Fruit fly (Drosophila melanogaster) whole organism, embryonic: ENCODE data around the gene CG42727.

Source experiments
- BtbVII ChIP-seq: fragments of 200-800 bp; sonication (Bioruptor generic); optimal IDR thresholded peaks from 3 replicates; lab custom pipeline; 2017; ENCODE audit warnings: missing biosample characterization, mild to moderate bottlenecking, missing genetic modification characterization
- CG10147 ChIP-seq: fragments of 200-800 bp; sonication (Bioruptor generic); optimal IDR thresholded peaks from 2 replicates; lab custom pipeline; 2019; ENCODE audit warnings: missing biosample characterization, mild to moderate bottlenecking, missing genetic modification characterization, moderate library complexity
- CG12071 ChIP-seq: fragments of 200-800 bp; sonication (Bioruptor generic); optimal IDR thresholded peaks from 3 replicates; lab custom pipeline; 2018; ENCODE audit warnings: missing biosample characterization, mild to moderate bottlenecking, missing genetic modification characterization
- CG12104 ChIP-seq: fragments of 200-800 bp; sonication (Bioruptor generic); optimal IDR thresholded peaks from 3 replicates; lab custom pipeline; 2016; ENCODE audit warnings: missing biosample characterization, missing genetic modification characterization
- CG13424 ChIP-seq: fragments of 200-800 bp; sonication (Bioruptor generic); optimal IDR thresholded peaks from 2 replicates; lab custom pipeline; 2019; ENCODE audit warnings: missing biosample characterization, mild to moderate bottlenecking, missing genetic modification characterization, moderate library complexity
- CG15514 ChIP-seq: fragments of 200-800 bp; sonication (Bioruptor generic); optimal IDR thresholded peaks from 3 replicates; lab custom pipeline; 2017; ENCODE audit warnings: missing biosample characterization, missing genetic modification characterization, mild to moderate bottlenecking, moderate library complexity, missing genetic modification reagents
- CG1647 ChIP-seq: fragments of 200-800 bp; sonication (Bioruptor generic); optimal IDR thresholded peaks from 3 replicates; lab custom pipeline; 2016; ENCODE audit warnings: missing biosample characterization, missing genetic modification characterization
- CG30020 ChIP-seq: fragments of 200-800 bp; optimal IDR thresholded peaks from 2 replicates; lab custom pipeline; 2019; ENCODE audit warnings: missing biosample characterization, mild to moderate bottlenecking, missing genetic modification characterization, moderate library complexity
- CG4820 ChIP-seq: fragments of 200-800 bp; sonication (Bioruptor generic); optimal IDR thresholded peaks from 3 replicates; lab custom pipeline; 2016; ENCODE audit warnings: missing biosample characterization, missing genetic modification characterization
- CG6654 ChIP-seq: fragments of 200-800 bp; sonication (Bioruptor generic); optimal IDR thresholded peaks from 2 replicates; lab custom pipeline; 2017; ENCODE audit warnings: missing biosample characterization, mild to moderate bottlenecking, missing genetic modification characterization
- CG6813 ChIP-seq: fragments of 200-800 bp; sonication (Bioruptor generic); optimal IDR thresholded peaks from 2 replicates; lab custom pipeline; 2017; ENCODE audit warnings: missing biosample characterization, missing genetic modification characterization, mild to moderate bottlenecking, moderate library complexity, missing genetic modification reagents
- CG7786 ChIP-seq: fragments of 200-800 bp; sonication (Bioruptor generic); optimal IDR thresholded peaks from 2 replicates; lab custom pipeline; 2016; ENCODE audit warnings: missing biosample characterization, missing genetic modification characterization
- CG8089 ChIP-seq: fragments of 200-800 bp; sonication (Bioruptor generic); optimal IDR thresholded peaks from 3 replicates; lab custom pipeline; 2016; ENCODE audit warnings: missing biosample characterization, missing genetic modification characterization
- CG8924 ChIP-seq: fragments of 200-800 bp; optimal IDR thresholded peaks from 3 replicates; lab custom pipeline; 2019; ENCODE audit warnings: missing biosample characterization, mild to moderate bottlenecking, missing genetic modification characterization, moderate library complexity
- D19B ChIP-seq: fragments of 200-800 bp; sonication (Bioruptor generic); optimal IDR thresholded peaks from 2 replicates; lab custom pipeline; 2017; ENCODE audit warnings: missing biosample characterization, mild to moderate bottlenecking, missing genetic modification characterization
- Dip2 ChIP-seq: fragments of 200-800 bp; sonication (Bioruptor generic); IDR thresholded peaks from 2 replicates; pipeline ENCODE4 v1.3.6; 2022; ENCODE audit warnings: missing biosample characterization, missing genetic modification characterization
- E2f1 ChIP-seq: fragments of 200-800 bp; sonication (Bioruptor generic); IDR thresholded peaks from 2 replicates; pipeline ENCODE4 v1.3.6; 2022; ENCODE audit warnings: missing biosample characterization, missing genetic modification characterization
- HHEX ChIP-seq: fragments of 200-800 bp; sonication (Bioruptor generic); optimal IDR thresholded peaks from 3 replicates; lab custom pipeline; 2017; ENCODE audit warnings: missing biosample characterization, mild to moderate bottlenecking, missing genetic modification characterization, missing genetic modification reagents
- Kr ChIP-seq: fragments of 200-800 bp; sonication (Bioruptor generic); optimal IDR thresholded peaks from 2 replicates; lab custom pipeline; 2017; ENCODE audit warnings: missing biosample characterization, mild to moderate bottlenecking, missing genetic modification characterization
- Lhr ChIP-seq: fragments of 200-800 bp; sonication (Bioruptor generic); optimal IDR thresholded peaks from 3 replicates; lab custom pipeline; 2017; ENCODE audit warnings: mild to moderate bottlenecking, missing biosample characterization, missing genetic modification reagents, missing genetic modification characterization
- MBD-R2 ChIP-seq: fragments of 200-800 bp; sonication (Bioruptor generic); IDR thresholded peaks from 2 replicates; pipeline ENCODE4 v1.3.6; 2022; ENCODE audit warnings: missing biosample characterization, missing genetic modification characterization
- Optix ChIP-seq: fragments of 200-800 bp; sonication (Bioruptor generic); IDR thresholded peaks from 3 replicates; pipeline ENCODE4 v1.3.6; 2022; ENCODE audit warnings: missing biosample characterization, missing genetic modification characterization
- Pdp1 ChIP-seq, 2 experiments: fragments of 200-800 bp; sonication (Bioruptor generic); optimal IDR thresholded peaks; 3 replicates each; lab custom pipeline; 2016; ENCODE audit warnings: missing biosample characterization in 2 of 2, missing genetic modification characterization in 2 of 2, mild to moderate bottlenecking in 1 of 2, moderate library complexity in 1 of 2
- Rx ChIP-seq: fragments of 200-800 bp; sonication (Bioruptor generic); IDR thresholded peaks from 2 replicates; pipeline ENCODE4 v1.3.6; 2022; ENCODE audit warnings: missing biosample characterization, missing genetic modification characterization
- Xrp1 ChIP-seq: fragments of 200-800 bp; sonication (Bioruptor generic); IDR thresholded peaks from 2 replicates; pipeline ENCODE4 v1.3.6; 2022; ENCODE audit warnings: missing biosample characterization, missing genetic modification characterization
- aop ChIP-seq: fragments of 200-800 bp; sonication (Bioruptor generic); IDR thresholded peaks from 2 replicates; pipeline ENCODE4 v1.3.6; 2022; ENCODE audit warnings: missing biosample characterization, missing genetic modification characterization
- ash1 ChIP-seq: fragments of 200-800 bp; sonication (Bioruptor generic); optimal IDR thresholded peaks from 2 replicates; lab custom pipeline; 2018; ENCODE audit warnings: missing biosample characterization, mild to moderate bottlenecking, missing genetic modification characterization
- ci ChIP-seq: fragments of 200-800 bp; sonication (Bioruptor generic); IDR thresholded peaks from 3 replicates; pipeline ENCODE4 v1.3.6; 2022; ENCODE audit warnings: missing biosample characterization, missing genetic modification characterization
- corto ChIP-seq: fragments of 200-800 bp; sonication (Bioruptor generic); optimal IDR thresholded peaks from 2 replicates; lab custom pipeline; 2016; ENCODE audit warnings: missing biosample characterization, mild to moderate bottlenecking, missing genetic modification characterization, moderate library complexity
- croc ChIP-seq: fragments of 200-800 bp; sonication (Bioruptor generic); conservative IDR thresholded peaks from 3 replicates; pipeline ENCODE4 v1.3.6; 2022; ENCODE audit warnings: missing biosample characterization, missing genetic modification characterization
- grn ChIP-seq: fragments of 200-800 bp; sonication (Bioruptor generic); optimal IDR thresholded peaks from 3 replicates; lab custom pipeline; 2017; ENCODE audit warnings: missing biosample characterization, missing genetic modification characterization
- ham ChIP-seq: fragments of 200-800 bp; sonication (Bioruptor generic); IDR thresholded peaks from 2 replicates; pipeline ENCODE4 v1.3.6; 2022; ENCODE audit warnings: missing biosample characterization, missing genetic modification characterization
- hbn ChIP-seq: fragments of 200-800 bp; sonication (Bioruptor generic); IDR thresholded peaks from 2 replicates; pipeline ENCODE4 v1.3.6; 2022; ENCODE audit warnings: missing biosample characterization, missing genetic modification characterization; ENCODE audit not compliant: partially characterized antibody
- inv ChIP-seq: fragments of 200-800 bp; sonication (Bioruptor generic); IDR thresholded peaks from 2 replicates; pipeline ENCODE4 v1.3.6; 2022; ENCODE audit warnings: missing biosample characterization, missing genetic modification characterization; ENCODE audit not compliant: partially characterized antibody
- kah ChIP-seq: fragments of 200-800 bp; sonication (Bioruptor generic); optimal IDR thresholded peaks from 2 replicates; lab custom pipeline; 2018; ENCODE audit warnings: missing biosample characterization, mild to moderate bottlenecking, missing genetic modification characterization
- nerfin-2 ChIP-seq: fragments of 200-800 bp; sonication (Bioruptor generic); IDR thresholded peaks from 2 replicates; pipeline ENCODE4 v1.3.6; 2022; ENCODE audit warnings: missing biosample characterization, missing genetic modification characterization; ENCODE audit not compliant: partially characterized antibody
- nmo ChIP-seq: fragments of 200-800 bp; sonication (Bioruptor generic); optimal IDR thresholded peaks from 2 replicates; lab custom pipeline; 2018; ENCODE audit warnings: missing biosample characterization, mild to moderate bottlenecking, missing genetic modification characterization, moderate library complexity
- p53 ChIP-seq: fragments of 200-800 bp; sonication (Bioruptor generic); optimal IDR thresholded peaks from 2 replicates; lab custom pipeline; 2016; ENCODE audit warnings: missing biosample characterization, missing genetic modification characterization
- pfk ChIP-seq: fragments of 200-800 bp; sonication (Bioruptor generic); optimal IDR thresholded peaks from 2 replicates; lab custom pipeline; 2018; ENCODE audit warnings: missing biosample characterization, mild to moderate bottlenecking, missing genetic modification characterization, moderate library complexity
- phol ChIP-seq: fragments of 200-800 bp; sonication (Bioruptor generic); optimal IDR thresholded peaks from 3 replicates; lab custom pipeline; 2018; ENCODE audit warnings: missing biosample characterization, mild to moderate bottlenecking, missing genetic modification characterization, moderate library complexity
- pnt ChIP-seq: fragments of 200-800 bp; sonication (Bioruptor generic); optimal IDR thresholded peaks from 3 replicates; lab custom pipeline; 2016; ENCODE audit warnings: missing biosample characterization, missing genetic modification characterization
- prd ChIP-seq, 3 experiments: fragments of >200 bp in 2 of 3; fragments of 200-800 bp in 1 of 3; sonication (Bioruptor generic) in 1 of 3; optimal IDR thresholded peaks in 2 of 3; IDR thresholded peaks in 1 of 3; 2 replicates in 2 of 3; 3 replicates in 1 of 3; pipeline versions ENCODE4 v1.3.6 to Lab custom; 2017 to 2022; ENCODE audit warnings: missing biosample characterization in 1 of 3, missing genetic modification characterization in 1 of 3
- rib ChIP-seq: fragments of 200-800 bp; sonication (Bioruptor generic); IDR thresholded peaks from 2 replicates; pipeline ENCODE4 v1.3.6; 2022; ENCODE audit warnings: missing biosample characterization, missing genetic modification characterization
- salm ChIP-seq: fragments of 200-800 bp; sonication (Bioruptor generic); optimal IDR thresholded peaks from 2 replicates; lab custom pipeline; 2018; ENCODE audit warnings: missing biosample characterization, mild to moderate bottlenecking, missing genetic modification characterization
- sob ChIP-seq: fragments of 200-800 bp; sonication (Bioruptor generic); IDR thresholded peaks from 2 replicates; pipeline ENCODE4 v1.3.6; 2022; ENCODE audit warnings: missing biosample characterization, missing genetic modification characterization
- stc ChIP-seq: fragments of 200-800 bp; sonication (Bioruptor generic); IDR thresholded peaks from 2 replicates; pipeline ENCODE4 v1.3.6; 2022; ENCODE audit warnings: missing biosample characterization, missing genetic modification characterization
- unpg ChIP-seq: fragments of 200-800 bp; sonication (Bioruptor generic); optimal IDR thresholded peaks from 3 replicates; lab custom pipeline; 2018; ENCODE audit warnings: missing biosample characterization, mild to moderate bottlenecking, missing genetic modification characterization, moderate library complexity
- vfl ChIP-seq: fragments of 200-800 bp; sonication (Bioruptor generic); optimal IDR thresholded peaks from 2 replicates; lab custom pipeline; 2016; ENCODE audit warnings: missing biosample characterization, missing genetic modification characterization

The CG42727 gene

dm6 chr3R:15356645-15357431 lies 9.0 kb downstream of the CG42727 start, which contains the start of the genes Atg4b and Hibch (continued):
- peak; percentile 64 for TF ChIP-seq salm (tag; lab: Kevin White, UChicago)
- TF ChIP-seq kah (GFP tag; lab: Kevin White, UChicago): peak; percentile 65
- peak; percentile 49 to 100 for TF ChIP-seq Pdp1 (GFP tag; optimal IDR thresholded peaks at IDR 0.05; lab: Kevin White, UChicago)
- TF ChIP-seq inv (GFP tag; lab: Robert Waterston, UW): no peak
- TF ChIP-seq Dip2 (GFP tag; lab: Robert Waterston, UW): no peak
- TF ChIP-seq Optix (GFP tag; lab: Robert Waterston, UW): no peak
- peak; percentile 91 for TF ChIP-seq CG13424 (tag; lab: Kevin White, UChicago)
- peak; percentile 86 for TF ChIP-seq rib (GFP tag; lab: Robert Waterston, UW)
- no peak for TF ChIP-seq CG8089 (GFP tag; lab: Kevin White, UChicago)
- no peak for TF ChIP-seq CG12071 (GFP tag; lab: Kevin White, UChicago)
- peak; percentile 79 for TF ChIP-seq nmo (GFP tag; lab: Kevin White, UChicago)
- no peak for TF ChIP-seq prd (optimal IDR thresholded peaks at IDR 0.05; lab: Kevin White, UChicago)
- TF ChIP-seq prd (GFP tag; IDR thresholded peaks at IDR 0.05; lab: Robert Waterston, UW): peak; percentile 89
- no peak for TF ChIP-seq hbn
- peak; percentile 74 for TF ChIP-seq stc (GFP tag; lab: Robert Waterston, UW)
- peak; percentile 86 for TF ChIP-seq Xrp1
- TF ChIP-seq phol (tag; lab: Kevin White, UChicago): peak; percentile 85
- peak; percentile 87 for TF ChIP-seq MBD-R2 (GFP tag; lab: Robert Waterston, UW)
- TF ChIP-seq pnt (GFP tag; lab: Kevin White, UChicago): peak; percentile 41
- TF ChIP-seq aop (GFP tag; lab: Robert Waterston, UW): peak; percentile 97
- TF ChIP-seq BtbVII: peak; percentile 84
- TF ChIP-seq Rx: peak; percentile 71; the same call in 1 of the 2 replicates
- TF ChIP-seq nerfin-2: no peak
- peak; percentile 43 for TF ChIP-seq Lhr (GFP tag; lab: Kevin White, UChicago)
- TF ChIP-seq CG6654 (GFP tag; lab: Kevin White, UChicago): peak; percentile 63
- peak; percentile 54 for TF ChIP-seq CG6813 (GFP tag; lab: Kevin White, UChicago)
- TF ChIP-seq corto (GFP tag; lab: Kevin White, UChicago): no peak
- TF ChIP-seq CG15514: peak; percentile 84
- no peak for TF ChIP-seq ash1 (GFP tag; lab: Kevin White, UChicago)
- peak; percentile 74; the same call in 2 of the 3 replicates for TF ChIP-seq ci (GFP tag; lab: Robert Waterston, UW)
- peak; percentile 85 for TF ChIP-seq CG10147 (GFP tag; lab: Kevin White, UChicago)
- TF ChIP-seq CG4820 (GFP tag; lab: Kevin White, UChicago): peak; percentile 76
- TF ChIP-seq p53 (GFP tag; lab: Kevin White, UChicago): no peak
- peak; percentile 47 for TF ChIP-seq pfk (GFP tag; lab: Kevin White, UChicago)
- peak; percentile 79 for TF ChIP-seq CG12104 (GFP tag; lab: Kevin White, UChicago)
- no peak for TF ChIP-seq grn (GFP tag; lab: Kevin White, UChicago)
- no peak for TF ChIP-seq ham (GFP tag; lab: Robert Waterston, UW)
- peak; percentile 8 for TF ChIP-seq CG1647
- TF ChIP-seq croc (GFP tag; lab: Robert Waterston, UW): peak; percentile 69; the same call in 2 of the 3 replicates
- TF ChIP-seq sob (GFP tag; lab: Robert Waterston, UW): peak; percentile 83
- peak; percentile 78 for TF ChIP-seq D19B (GFP tag; lab: Kevin White, UChicago)
- peak; percentile 80 for TF ChIP-seq unpg (GFP tag; lab: Kevin White, UChicago)
- TF ChIP-seq CG7786 (GFP tag; lab: Kevin White, UChicago): no peak
- peak; percentile 68 for TF ChIP-seq E2f1
- peak; percentile 43 for TF ChIP-seq vfl (GFP tag; lab: Kevin White, UChicago)
- TF ChIP-seq CG8924 (tag; lab: Kevin White, UChicago): peak; percentile 91
- peak; percentile 79 for TF ChIP-seq CG30020 (tag; lab: Kevin White, UChicago)
- no peak for TF ChIP-seq Kr
- TF ChIP-seq HHEX: peak; percentile 81
